Fruit fly (Drosophila melanogaster) whole organism, embryonic: ENCODE measurements around the gene PolA1.

Source experiments
- CG11398 ChIP-seq: fragments of 200-800 bp; sonication (Bioruptor generic); optimal IDR thresholded peaks from 2 replicates; lab custom pipeline; 2016; ENCODE audit warnings: missing biosample characterization, missing genetic modification characterization
- CG12071 ChIP-seq: fragments of 200-800 bp; sonication (Bioruptor generic); optimal IDR thresholded peaks from 3 replicates; lab custom pipeline; 2018; ENCODE audit warnings: missing biosample characterization, mild to moderate bottlenecking, missing genetic modification characterization
- CG12219 ChIP-seq: fragments of 200-800 bp; sonication (Bioruptor generic); optimal IDR thresholded peaks from 3 replicates; lab custom pipeline; 2018; ENCODE audit warnings: missing biosample characterization, mild to moderate bottlenecking, missing genetic modification characterization
- CG12659 ChIP-seq: fragments of 200-800 bp; sonication (Bioruptor generic); optimal IDR thresholded peaks from 3 replicates; lab custom pipeline; 2017; ENCODE audit warnings: mild to moderate bottlenecking, missing biosample characterization, missing genetic modification reagents, missing genetic modification characterization
- CG13123 ChIP-seq: fragments of 200-800 bp; sonication (Bioruptor generic); optimal IDR thresholded peaks from 2 replicates; lab custom pipeline; 2016; ENCODE audit warnings: missing biosample characterization, missing genetic modification characterization
- CG13424 ChIP-seq: fragments of 200-800 bp; sonication (Bioruptor generic); optimal IDR thresholded peaks from 2 replicates; lab custom pipeline; 2019; ENCODE audit warnings: missing biosample characterization, mild to moderate bottlenecking, missing genetic modification characterization, moderate library complexity
- CG13624 ChIP-seq: fragments of 200-800 bp; sonication (Bioruptor generic); optimal IDR thresholded peaks from 2 replicates; lab custom pipeline; 2016; ENCODE audit warnings: missing biosample characterization, missing genetic modification characterization
- CG14710 ChIP-seq: fragments of 200-800 bp; sonication (Bioruptor generic); optimal IDR thresholded peaks from 3 replicates; lab custom pipeline; 2019; ENCODE audit warnings: missing biosample characterization, mild to moderate bottlenecking, missing genetic modification characterization, moderate library complexity
- CG1603 ChIP-seq: fragments of 200-800 bp; sonication (Bioruptor generic); optimal IDR thresholded peaks from 2 replicates; lab custom pipeline; 2019; ENCODE audit warnings: missing biosample characterization, mild to moderate bottlenecking, missing genetic modification characterization, moderate library complexity
- CG16779 ChIP-seq: fragments of 200-800 bp; sonication (Bioruptor generic); IDR thresholded peaks from 2 replicates; pipeline ENCODE4 v1.3.6; 2022; ENCODE audit warnings: missing biosample characterization, missing genetic modification characterization
- CG16813 ChIP-seq: fragments of 200-800 bp; sonication (Bioruptor generic); IDR thresholded peaks from 3 replicates; pipeline ENCODE4 v1.3.6; 2022; ENCODE audit warnings: missing biosample characterization, missing genetic modification characterization; ENCODE audit not compliant: partially characterized antibody
- CG17568 ChIP-seq: fragments of 200-800 bp; sonication (Bioruptor generic); optimal IDR thresholded peaks from 2 replicates; lab custom pipeline; 2018; ENCODE audit warnings: missing biosample characterization, mild to moderate bottlenecking, missing genetic modification characterization, moderate library complexity
- CG18262 ChIP-seq: fragments of 200-800 bp; optimal IDR thresholded peaks from 3 replicates; lab custom pipeline; 2019; ENCODE audit warnings: missing biosample characterization, mild to moderate bottlenecking, missing genetic modification characterization, moderate library complexity
- CG34224 ChIP-seq: fragments of 200-800 bp; sonication (Bioruptor generic); IDR thresholded peaks from 3 replicates; pipeline ENCODE4 v1.3.6; 2022; ENCODE audit warnings: missing biosample characterization, missing genetic modification characterization; ENCODE audit not compliant: partially characterized antibody
- CG3847 ChIP-seq: fragments of 200-800 bp; sonication (Bioruptor generic); IDR thresholded peaks from 2 replicates; pipeline ENCODE4 v1.3.6; 2022; ENCODE audit warnings: missing biosample characterization, missing genetic modification characterization
- CG4328 ChIP-seq: fragments of 200-800 bp; sonication (Bioruptor generic); optimal IDR thresholded peaks from 3 replicates; lab custom pipeline; 2017; ENCODE audit warnings: missing biosample characterization, missing genetic modification reagents, missing genetic modification characterization
- CG6254 ChIP-seq: fragments of 200-800 bp; sonication (Bioruptor generic); optimal IDR thresholded peaks from 3 replicates; lab custom pipeline; 2017; ENCODE audit warnings: mild to moderate bottlenecking, missing biosample characterization, missing genetic modification reagents, missing genetic modification characterization
- CG6654 ChIP-seq: fragments of 200-800 bp; sonication (Bioruptor generic); optimal IDR thresholded peaks from 2 replicates; lab custom pipeline; 2017; ENCODE audit warnings: missing biosample characterization, mild to moderate bottlenecking, missing genetic modification characterization
- CG7271 ChIP-seq: fragments of 200-800 bp; sonication (Bioruptor generic); optimal IDR thresholded peaks from 2 replicates; lab custom pipeline; 2018; ENCODE audit warnings: missing biosample characterization, mild to moderate bottlenecking, missing genetic modification characterization, moderate library complexity
- CG7987 ChIP-seq: fragments of 200-800 bp; sonication (Bioruptor generic); optimal IDR thresholded peaks from 2 replicates; lab custom pipeline; 2018; ENCODE audit warnings: missing biosample characterization, mild to moderate bottlenecking, missing genetic modification characterization, moderate library complexity
- CTCF ChIP-seq: fragments of 200-800 bp; sonication (Bioruptor generic); optimal IDR thresholded peaks from 2 replicates; lab custom pipeline; 2017; ENCODE audit warnings: missing biosample characterization, mild to moderate bottlenecking, missing genetic modification characterization, moderate library complexity
- Dek ChIP-seq: fragments of 200-800 bp; sonication (Bioruptor generic); optimal IDR thresholded peaks from 3 replicates; lab custom pipeline; 2019; ENCODE audit warnings: missing biosample characterization, mild to moderate bottlenecking, missing genetic modification characterization, moderate library complexity
- Drgx ChIP-seq: fragments of 200-800 bp; sonication (Bioruptor generic); IDR thresholded peaks from 2 replicates; pipeline ENCODE4 v1.3.6; 2022; ENCODE audit warnings: missing biosample characterization, missing genetic modification characterization
- HmgZ ChIP-seq: fragments of 200-800 bp; sonication (Bioruptor generic); optimal IDR thresholded peaks from 2 replicates; lab custom pipeline; 2018; ENCODE audit warnings: missing biosample characterization, mild to moderate bottlenecking, missing genetic modification characterization
- Hr78 ChIP-seq, 2 experiments: fragments of 200-800 bp in 1 of 2; fragments of >200 bp in 1 of 2; sonication (Bioruptor generic) in 1 of 2; optimal IDR thresholded peaks; 2 replicates each; lab custom pipeline; 2017 to 2019; ENCODE audit warnings: missing biosample characterization in 2 of 2, missing genetic modification characterization in 2 of 2, mild to moderate bottlenecking in 1 of 2, moderate library complexity in 1 of 2
- Lhr ChIP-seq: fragments of 200-800 bp; sonication (Bioruptor generic); optimal IDR thresholded peaks from 3 replicates; lab custom pipeline; 2017; ENCODE audit warnings: mild to moderate bottlenecking, missing biosample characterization, missing genetic modification reagents, missing genetic modification characterization
- MBD-R2 ChIP-seq: fragments of 200-800 bp; sonication (Bioruptor generic); IDR thresholded peaks from 2 replicates; pipeline ENCODE4 v1.3.6; 2022; ENCODE audit warnings: missing biosample characterization, missing genetic modification characterization
- Nf-YA ChIP-seq: fragments of 200-800 bp; sonication (Bioruptor generic); IDR thresholded peaks from 2 replicates; pipeline ENCODE4 v1.3.6; 2022; ENCODE audit warnings: missing biosample characterization, missing genetic modification characterization
- Ravus ChIP-seq: fragments of 200-800 bp; sonication (Bioruptor generic); IDR thresholded peaks from 2 replicates; pipeline ENCODE4 v1.3.6; 2022; ENCODE audit warnings: missing biosample characterization, missing genetic modification characterization
- Rfx ChIP-seq: fragments of 200-800 bp; sonication (Bioruptor generic); IDR thresholded peaks from 2 replicates; pipeline ENCODE4 v1.3.6; 2022; ENCODE audit warnings: missing biosample characterization, missing genetic modification characterization
- Sox100B ChIP-seq: fragments of 200-800 bp; sonication (Bioruptor generic); optimal IDR thresholded peaks from 3 replicates; lab custom pipeline; 2018; ENCODE audit warnings: missing biosample characterization, mild to moderate bottlenecking, missing genetic modification characterization
- Ssrp ChIP-seq: fragments of 200-800 bp; sonication (Bioruptor generic); optimal IDR thresholded peaks from 2 replicates; lab custom pipeline; 2018; ENCODE audit warnings: missing biosample characterization, mild to moderate bottlenecking, missing genetic modification characterization, moderate library complexity
- ac ChIP-seq: fragments of 200-800 bp; sonication (Bioruptor generic); optimal IDR thresholded peaks from 3 replicates; lab custom pipeline; 2017; ENCODE audit warnings: missing biosample characterization, mild to moderate bottlenecking, missing genetic modification characterization
- ap ChIP-seq: fragments of 200-800 bp; sonication (Bioruptor generic); IDR thresholded peaks from 2 replicates; pipeline ENCODE4 v1.3.6; 2022; ENCODE audit warnings: missing biosample characterization, missing genetic modification characterization
- ato ChIP-seq: fragments of 200-800 bp; sonication (Bioruptor generic); IDR thresholded peaks from 2 replicates; pipeline ENCODE4 v1.3.6; 2022; ENCODE audit warnings: missing biosample characterization, missing genetic modification characterization; ENCODE audit not compliant: partially characterized antibody
- az2 ChIP-seq: fragments of 200-800 bp; sonication (Bioruptor generic); optimal IDR thresholded peaks from 3 replicates; lab custom pipeline; 2016; ENCODE audit warnings: missing biosample characterization, missing genetic modification characterization
- bbx ChIP-seq: fragments of 200-800 bp; sonication (Bioruptor generic); IDR thresholded peaks from 2 replicates; pipeline ENCODE4 v1.3.6; 2022; ENCODE audit warnings: missing biosample characterization, missing genetic modification characterization; ENCODE audit not compliant: partially characterized antibody
- cato ChIP-seq: fragments of 200-800 bp; sonication (Bioruptor generic); optimal IDR thresholded peaks from 2 replicates; lab custom pipeline; 2016; ENCODE audit warnings: missing biosample characterization, missing genetic modification characterization, borderline replicate concordance
- cwo ChIP-seq: fragments of 200-800 bp; sonication (Bioruptor generic); optimal IDR thresholded peaks from 3 replicates; lab custom pipeline; 2017; ENCODE audit warnings: missing biosample characterization, missing genetic modification characterization, mild to moderate bottlenecking, moderate library complexity, missing genetic modification reagents
- disco-r ChIP-seq: fragments of 200-800 bp; sonication (Bioruptor generic); optimal IDR thresholded peaks from 2 replicates; lab custom pipeline; 2016; ENCODE audit warnings: missing biosample characterization, missing genetic modification characterization
- dysf ChIP-seq: fragments of 200-800 bp; sonication (Bioruptor generic); IDR thresholded peaks from 3 replicates; pipeline ENCODE4 v1.3.6; 2022; ENCODE audit warnings: missing biosample characterization, missing genetic modification characterization
- gsb ChIP-seq: fragments of 200-800 bp; sonication (Bioruptor generic); IDR thresholded peaks from 2 replicates; pipeline ENCODE4 v1.3.6; 2022; ENCODE audit warnings: missing biosample characterization, missing genetic modification characterization
- lmd ChIP-seq: fragments of 200-800 bp; sonication (Bioruptor generic); IDR thresholded peaks from 2 replicates; pipeline ENCODE4 v1.3.6; 2022; ENCODE audit warnings: missing biosample characterization, missing genetic modification characterization
- luna ChIP-seq: fragments of 200-800 bp; sonication (Bioruptor generic); optimal IDR thresholded peaks from 2 replicates; lab custom pipeline; 2016; ENCODE audit warnings: missing biosample characterization, missing genetic modification characterization
- nmo ChIP-seq: fragments of 200-800 bp; sonication (Bioruptor generic); optimal IDR thresholded peaks from 2 replicates; lab custom pipeline; 2018; ENCODE audit warnings: missing biosample characterization, mild to moderate bottlenecking, missing genetic modification characterization, moderate library complexity
- pan ChIP-seq, 4 experiments: fragments of >200 bp in 3 of 4; fragments of 200-800 bp in 1 of 4; sonication (Bioruptor generic) in 1 of 4; optimal IDR thresholded peaks in 3 of 4; IDR thresholded peaks in 1 of 4; 2 replicates each; pipeline versions ENCODE4 v1.3.6 to Lab custom; 2017 to 2022; ENCODE audit warnings: missing biosample characterization in 2 of 4, missing genetic modification characterization in 2 of 4, mixed read lengths in 1 of 4
- pita ChIP-seq: fragments of 200-800 bp; sonication (Bioruptor generic); optimal IDR thresholded peaks from 2 replicates; lab custom pipeline; 2017; ENCODE audit warnings: missing biosample characterization, mild to moderate bottlenecking, missing genetic modification characterization
- pros ChIP-seq: fragments of 200-800 bp; sonication (Bioruptor generic); optimal IDR thresholded peaks from 3 replicates; lab custom pipeline; 2019; ENCODE audit warnings: missing biosample characterization, mild to moderate bottlenecking, missing genetic modification characterization, moderate library complexity
- vvl ChIP-seq: fragments of 200-800 bp; sonication (Bioruptor generic); IDR thresholded peaks from 2 replicates; pipeline ENCODE4 v1.3.6; 2022; ENCODE audit warnings: missing biosample characterization, missing genetic modification characterization

Gene PolA1

DNA sequence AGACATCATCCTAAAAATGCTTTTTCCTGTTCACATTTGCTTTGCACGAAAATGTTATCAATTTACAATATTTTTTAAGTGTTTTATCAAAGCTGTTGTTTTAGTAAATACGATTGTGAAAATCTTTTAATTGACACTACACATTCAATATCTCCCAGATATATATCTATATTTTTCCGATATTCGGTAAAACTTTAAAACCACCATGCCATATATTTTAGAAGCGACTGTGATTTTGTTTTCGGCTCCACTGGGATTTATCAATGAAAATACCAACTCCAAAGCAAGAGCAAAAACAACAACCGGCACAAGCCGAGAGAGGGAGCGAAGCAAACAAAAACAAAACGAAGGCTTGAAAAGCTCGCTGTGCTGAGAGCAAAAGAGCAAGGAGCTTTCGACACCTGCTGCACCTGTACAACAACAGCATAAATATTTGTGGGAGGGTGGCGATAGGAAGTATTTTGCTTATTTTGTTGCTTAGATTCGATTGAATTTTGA, 48.4 kb upstream of the PolA1 start (continued):
- TF ChIP-seq Hr78 (GFP tag; optimal IDR thresholded peaks at IDR 0.05; lab: Kevin White, UChicago) (no peak), CG11398 (GFP tag; lab: Kevin White, UChicago) (no peak), CG3847 (peak; percentile 25; the same call in 1 of the 2 replicates), CG18262 (tag; lab: Kevin White, UChicago) (peak; percentile 60), CG6654 (GFP tag; lab: Kevin White, UChicago) (peak; percentile 0), CG1603 (tag; lab: Kevin White, UChicago) (peak; percentile 8), Drgx (GFP tag; lab: Robert Waterston, UW) (peak; percentile 79), CG6254 (GFP tag; lab: Kevin White, UChicago) (no peak), cwo (GFP tag; lab: Kevin White, UChicago) (peak; percentile 25), CG13624 (GFP tag; lab: Kevin White, UChicago) (peak; percentile 25), pita (GFP tag; lab: Kevin White, UChicago) (no peak), HmgZ (tag; lab: Kevin White, UChicago) (no peak), pros (GFP tag; lab: Kevin White, UChicago) (no peak), CG16779 (GFP tag; lab: Robert Waterston, UW) (0 out of 2 replicates have a peak, but pooled peaks have one; percentile 24), az2 (GFP tag; lab: Kevin White, UChicago) (peak; percentile 10), CG7271 (tag; lab: Kevin White, UChicago) (no peak), Dek (tag; lab: Kevin White, UChicago) (no peak), cato (GFP tag; lab: Kevin White, UChicago) (no peak), CG34224 (no peak), ato (GFP tag; lab: Robert Waterston, UW) (no peak), Ssrp (no peak), CG12071 (peak; percentile 16), CG14710 (tag; lab: Kevin White, UChicago) (no peak), Rfx (GFP tag; lab: Robert Waterston, UW) (peak; percentile 55), bbx (GFP tag; lab: Robert Waterston, UW) (no peak), dysf (peak; percentile 45; the same call in 1 of the 3 replicates), gsb (GFP tag; lab: Robert Waterston, UW) (no peak), ac (GFP tag; lab: Kevin White, UChicago) (no peak), CG13424 (tag; lab: Kevin White, UChicago) (peak; percentile 57), CG12219 (GFP tag; lab: Kevin White, UChicago) (no peak), CG12659 (peak; percentile 12), Sox100B (GFP tag; lab: Kevin White, UChicago) (peak; percentile 53), disco-r (no peak), Ravus (GFP tag; lab: Robert Waterston, UW) (no peak), CG7987 (GFP tag; lab: Kevin White, UChicago) (no peak), ap (GFP tag; lab: Robert Waterston, UW) (no peak), Nf-YA (no peak), CTCF (GFP tag; lab: Kevin White, UChicago) (no peak), pan (optimal IDR thresholded peaks at IDR 0.05; lab: Kevin White, UChicago) (no peak), pan (GFP tag; optimal IDR thresholded peaks at IDR 0.05 in 1 of 2, IDR thresholded peaks at IDR 0.05 in 1 of 2) (peak in 1 of 2 experiments; percentile 41), Lhr (GFP tag; lab: Kevin White, UChicago) (no peak), CG13123 (GFP tag; lab: Kevin White, UChicago) (no peak), CG16813 (GFP tag; lab: Robert Waterston, UW) (no peak), CG4328 (no peak), luna (no peak), MBD-R2 (GFP tag; lab: Robert Waterston, UW) (no peak), vvl (GFP tag; lab: Robert Waterston, UW) (no peak), nmo (peak; percentile 31), lmd (GFP tag; lab: Robert Waterston, UW) (peak; percentile 39; the same call in 1 of the 2 replicates), CG17568 (GFP tag; lab: Kevin White, UChicago) (no peak)
